Worm (Caenorhabditis elegans): ENCODE data around the gene skp-1.
A peak's percentile ranks its signal among the peaks of the same experiment; 100 is the strongest.

skp-1 gene

ce11 chrV:11638634-11639117 lies 6.6 kb upstream of the skp-1 start (continued):
- TF ChIP-seq snu-23 (GFP tag; optimal IDR thresholded peaks at IDR 0.05) (peak; percentile 28), ztf-4 (tag; optimal IDR thresholded peaks at IDR 0.05) (no peak), nhr-71 (tag; optimal IDR thresholded peaks at IDR 0.05) (peak; percentile 77), blmp-1 (tag; optimal IDR thresholded peaks at IDR 0.05) (peak; percentile 62), hpl-2 (GFP tag; optimal IDR thresholded peaks at IDR 0.05) (no peak), ceh-8 (GFP tag; optimal IDR thresholded peaks at IDR 0.05) (peak; percentile 33), unc-30 (tag; optimal IDR thresholded peaks at IDR 0.05) (no peak), nhr-76 (tag; optimal IDR thresholded peaks at IDR 0.05) (no peak), fos-1 (tag; optimal IDR thresholded peaks at IDR 0.05) (no peak), mdl-1 (tag; optimal IDR thresholded peaks at IDR 0.05) (peak in 1 of 2 experiments; percentile 40), mef-2 (tag; optimal IDR thresholded peaks at IDR 0.05) (no peak), lsy-2 (tag; optimal IDR thresholded peaks at IDR 0.05) (peak; percentile 50 to 66), alr-1 (tag; optimal IDR thresholded peaks at IDR 0.05; ENCODE audit: borderline replicate concordance) (no peak), lin-15B (tag; optimal IDR thresholded peaks at IDR 0.05) (no peak), nhr-47 (tag; optimal IDR thresholded peaks at IDR 0.05) (peak; percentile 42)

- TF ChIP-seq unc-86 (tag; optimal IDR thresholded peaks at IDR 0.05) (peak; percentile 68), dpl-1 (GFP tag; optimal IDR thresholded peaks at IDR 0.05) (peak in 1 of 3 experiments; percentile 35), ama-1 (optimal IDR thresholded peaks at IDR 0.05) (no peak), sox-4 (tag; optimal IDR thresholded peaks at IDR 0.05) (no peak), ztf-4 (tag; optimal IDR thresholded peaks at IDR 0.05) (peak; percentile 12), lin-13 (GFP tag; optimal IDR thresholded peaks at IDR 0.05) (peak; percentile 10), vab-15 (tag; optimal IDR thresholded peaks at IDR 0.05) (no peak), elt-2 (tag; optimal IDR thresholded peaks at IDR 0.05) (no peak), nhr-237 (tag; optimal IDR thresholded peaks at IDR 0.05) (no peak), unc-62 (GFP tag; optimal IDR thresholded peaks at IDR 0.05) (no peak), nhr-12 (tag; optimal IDR thresholded peaks at IDR 0.05) (no peak), jun-1 (tag; optimal IDR thresholded peaks at IDR 0.05) (no peak), nhr-71 (tag; optimal IDR thresholded peaks at IDR 0.05) (peak; percentile 72), nhr-20 (tag; optimal IDR thresholded peaks at IDR 0.05) (no peak), irx-1 (tag; optimal IDR thresholded peaks at IDR 0.05) (peak; percentile 33), zag-1 (tag; optimal IDR thresholded peaks at IDR 0.05) (no peak), C16A3.4 (tag; optimal IDR thresholded peaks at IDR 0.05) (no peak), C34B4.2 (tag; optimal IDR thresholded peaks at IDR 0.05) (no peak), nhr-28 (tag; optimal IDR thresholded peaks at IDR 0.05) (no peak), nhr-85 (tag) (no peak), efl-3 (GFP tag; optimal IDR thresholded peaks at IDR 0.05) (no peak), snu-23 (GFP tag; optimal IDR thresholded peaks at IDR 0.05) (peak; percentile 44), nhr-11 (tag; optimal IDR thresholded peaks at IDR 0.05) (no peak), lin-35 (GFP tag; optimal IDR thresholded peaks at IDR 0.05) (peak in 1 of 2 experiments; percentile 33), ceh-63 (GFP tag; optimal IDR thresholded peaks at IDR 0.05) (peak; percentile 58), snpc-4 (tag; optimal IDR thresholded peaks at IDR 0.05) (no peak), fkh-4 (tag; optimal IDR thresholded peaks at IDR 0.05; ENCODE audit: borderline replicate concordance) (no peak), pqm-1 (tag; optimal IDR thresholded peaks at IDR 0.05) (no peak), fos-1 (tag; optimal IDR thresholded peaks at IDR 0.05) (no peak), ceh-88 (GFP tag; IDR thresholded peaks at IDR 0.05) (no peak), nhr-90 (tag; optimal IDR thresholded peaks at IDR 0.05; ENCODE audit: poor library complexity) (no peak), lin-15B (tag; optimal IDR thresholded peaks at IDR 0.05) (no peak), elt-3 (tag; optimal IDR thresholded peaks at IDR 0.05) (no peak), F16B12.6 (tag; optimal IDR thresholded peaks at IDR 0.05) (no peak), nhr-77 (tag; optimal IDR thresholded peaks at IDR 0.05) (peak; percentile 13), tbx-2 (tag; optimal IDR thresholded peaks at IDR 0.05) (peak; percentile 46), lin-39 (tag; optimal IDR thresholded peaks at IDR 0.05) (no peak), efl-1 (optimal IDR thresholded peaks at IDR 0.05) (peak; percentile 39 to 41), efl-1 (GFP tag; optimal IDR thresholded peaks at IDR 0.05 in 1 of 2) (peak in 1 of 2 experiments; percentile 17), nhr-76 (tag; optimal IDR thresholded peaks at IDR 0.05) (no peak), aha-1 (tag; optimal IDR thresholded peaks at IDR 0.05) (no peak), fkh-8 (tag; optimal IDR thresholded peaks at IDR 0.05) (peak; percentile 83), C04F5.9 (tag; optimal IDR thresholded peaks at IDR 0.05) (no peak)
These were observed 3.9 kb upstream of the skp-1 start for ce11 chrV:11641298-11641787.
